Worm (Caenorhabditis elegans) whole organism, young adult: ENCODE results near the gene H17B01.5.

Experiments used
- attf-5 ChIP-seq: fragments of 200-800 bp; sonication (Bioruptor generic); optimal IDR thresholded peaks from 2 replicates; lab custom pipeline; 2018; ENCODE audit warnings: mild to moderate bottlenecking, missing genetic modification characterization, missing compliant biosample characterization
- ccch-3 ChIP-seq: fragments of 200-800 bp; sonication (Bioruptor generic); optimal IDR thresholded peaks from 2 replicates; lab custom pipeline; 2018; ENCODE audit warnings: mild to moderate bottlenecking, missing genetic modification characterization, missing compliant biosample characterization
- ceh-58 ChIP-seq: fragments of 200-800 bp; sonication (Bioruptor generic); IDR thresholded peaks from 2 replicates; pipeline ENCODE4 v1.3.6; 2022; ENCODE audit warnings: missing genetic modification characterization, missing compliant biosample characterization
- fkh-3 ChIP-seq: sonication (generic microtip); optimal IDR thresholded peaks from 2 replicates; lab custom pipeline; 2016; ENCODE audit warnings: mild to moderate bottlenecking, missing genetic modification characterization, missing compliant biosample characterization
- him-1 ChIP-seq: sonication (generic microtip); optimal IDR thresholded peaks from 2 replicates; lab custom pipeline; 2016; ENCODE audit warnings: missing genotype, missing genetic modification reagents, missing genetic modification characterization, missing compliant biosample characterization
- mxl-1 ChIP-seq: sonication (generic microtip); optimal IDR thresholded peaks from 2 replicates; lab custom pipeline; 2016; ENCODE audit warnings: missing genetic modification characterization, missing compliant biosample characterization
- nfya-2 ChIP-seq: fragments of 200-800 bp; sonication (Bioruptor generic); IDR thresholded peaks from 2 replicates; pipeline ENCODE4 v1.3.6; 2022; ENCODE audit warnings: missing genetic modification reagents, missing genetic modification characterization, missing compliant biosample characterization
- nhr-179 ChIP-seq: sonication (generic microtip); optimal IDR thresholded peaks from 2 replicates; lab custom pipeline; 2016; ENCODE audit warnings: mild to moderate bottlenecking, missing genetic modification characterization, missing compliant biosample characterization
- sptf-2 ChIP-seq: fragments of 200-800 bp; sonication (Bioruptor generic); optimal IDR thresholded peaks from 2 replicates; lab custom pipeline; 2018; ENCODE audit warnings: mild to moderate bottlenecking, missing genetic modification characterization, missing compliant biosample characterization
- unc-130 ChIP-seq: sonication (generic microtip); optimal IDR thresholded peaks from 2 replicates; lab custom pipeline; 2016; ENCODE audit warnings: missing genetic modification reagents, missing genetic modification characterization, missing compliant biosample characterization

- TF ChIP-seq ccch-3 (GFP tag; lab: Kevin White, UChicago): no peak
- no peak for TF ChIP-seq mxl-1
- TF ChIP-seq nhr-179 (tag; lab: Kevin White, UChicago): no peak
- TF ChIP-seq sptf-2: no peak
- no peak for TF ChIP-seq him-1 (tag; lab: Kevin White, UChicago)
- TF ChIP-seq ceh-58 (GFP tag; lab: Robert Waterston, UW): no peak
- no peak for TF ChIP-seq nfya-2 (GFP tag; lab: Robert Waterston, UW)
- TF ChIP-seq attf-5: no peak
- no peak for TF ChIP-seq fkh-3 (tag; lab: Kevin White, UChicago)
- no peak for TF ChIP-seq unc-130 (GFP tag; lab: Kevin White, UChicago)
These were observed 6.9 kb downstream of the H17B01.5 start, which contains the start of gene Y51H7C.13 for ce11 chrII:1466448-1466847.
